Worm (Caenorhabditis elegans) whole organism, L2 larva: ENCODE results near the gene srt-64.

Experiments
- ZK546.5 ChIP-seq: sonication (generic microtip); optimal IDR thresholded peaks from 2 replicates; lab custom pipeline; 2017; ENCODE audit warnings: missing biosample characterization, missing genetic modification characterization
- alr-1 ChIP-seq: fragments of 150-350 bp; optimal IDR thresholded peaks from 2 replicates; lab custom pipeline; 2014; ENCODE audit warnings: missing biosample characterization, missing genetic modification characterization
- ceh-16 ChIP-seq: fragments of 150-350 bp; optimal IDR thresholded peaks from 2 replicates; lab custom pipeline; 2014; ENCODE audit warnings: missing biosample characterization, missing genetic modification characterization
- elt-1 ChIP-seq: fragments of 150-350 bp; optimal IDR thresholded peaks from 2 replicates; lab custom pipeline; 2014; ENCODE audit warnings: missing biosample characterization, missing genetic modification characterization
- fos-1 ChIP-seq: fragments of 150-350 bp; optimal IDR thresholded peaks from 2 replicates; lab custom pipeline; 2014; ENCODE audit warnings: missing biosample characterization, missing genetic modification characterization
- lin-11 ChIP-seq: fragments of 150-350 bp; sonication (generic microtip); optimal IDR thresholded peaks from 2 replicates; lab custom pipeline; 2014; ENCODE audit warnings: missing biosample characterization, missing genetic modification characterization, inconsistent platforms, mixed read lengths
- lin-39 ChIP-seq: fragments of 150-350 bp; optimal IDR thresholded peaks from 2 replicates; lab custom pipeline; 2014; ENCODE audit warnings: missing biosample characterization, missing genetic modification reagents, missing genetic modification characterization
- lsy-2 ChIP-seq, 2 experiments: fragments of 150-350 bp in 1 of 2; sonication (generic microtip) in 1 of 2; optimal IDR thresholded peaks; 2 replicates each; lab custom pipeline; 2014 to 2017; ENCODE audit warnings: missing biosample characterization in 2 of 2, missing genetic modification characterization in 2 of 2
- mbf-1 ChIP-seq: sonication (generic microtip); optimal IDR thresholded peaks from 2 replicates; lab custom pipeline; 2017; ENCODE audit warnings: missing biosample characterization, missing genetic modification characterization
- mdl-1 ChIP-seq, 2 experiments: fragments of 150-350 bp in 1 of 2; sonication (generic microtip) in 1 of 2; optimal IDR thresholded peaks; 2 replicates each; lab custom pipeline; 2017; ENCODE audit warnings: missing biosample characterization in 2 of 2, missing genetic modification characterization in 2 of 2
- nhr-11 ChIP-seq: fragments of 150-350 bp; optimal IDR thresholded peaks from 2 replicates; lab custom pipeline; 2014; ENCODE audit warnings: missing biosample characterization, missing genetic modification characterization
- nhr-23 ChIP-seq: fragments of 150-350 bp; optimal IDR thresholded peaks from 2 replicates; lab custom pipeline; 2014; ENCODE audit warnings: missing biosample characterization, missing genetic modification reagents, missing genetic modification characterization
- nhr-25 ChIP-seq: fragments of 150-350 bp; sonication (generic microtip); optimal IDR thresholded peaks from 3 replicates; lab custom pipeline; 2014; ENCODE audit warnings: missing biosample characterization, missing genetic modification characterization
- peb-1 ChIP-seq: fragments of 150-350 bp; optimal IDR thresholded peaks from 2 replicates; lab custom pipeline; 2014; ENCODE audit warnings: missing biosample characterization, missing genetic modification characterization
- sem-4 ChIP-seq: fragments of 150-350 bp; optimal IDR thresholded peaks from 2 replicates; lab custom pipeline; 2014; ENCODE audit warnings: missing biosample characterization, missing genetic modification reagents, missing genetic modification characterization
- sma-3 ChIP-seq: sonication (generic microtip); optimal IDR thresholded peaks from 2 replicates; lab custom pipeline; 2016; ENCODE audit warnings: missing genetic modification reagents, missing genetic modification characterization, missing compliant biosample characterization
- sma-9 ChIP-seq, 2 experiments: fragments of 150-350 bp in 1 of 2; sonication (generic microtip) in 1 of 2; optimal IDR thresholded peaks; 2 replicates each; lab custom pipeline; 2014 to 2016; ENCODE audit warnings: missing genetic modification characterization in 2 of 2, mild to moderate bottlenecking in 1 of 2, missing biosample characterization in 1 of 2, missing compliant biosample characterization in 1 of 2, missing genetic modification reagents in 1 of 2, moderate library complexity in 1 of 2
- snpc-4 ChIP-seq: fragments of 150-350 bp; optimal IDR thresholded peaks from 2 replicates; lab custom pipeline; 2014; ENCODE audit warnings: missing biosample characterization, missing genetic modification characterization
- unc-55 ChIP-seq: fragments of 150-350 bp; sonication (generic microtip); optimal IDR thresholded peaks from 3 replicates; lab custom pipeline; 2014; ENCODE audit warnings: missing biosample characterization, missing genetic modification reagents, missing genetic modification characterization
- unc-62 ChIP-seq: fragments of 150-350 bp; optimal IDR thresholded peaks from 2 replicates; lab custom pipeline; 2014; ENCODE audit warnings: missing biosample characterization, missing genetic modification reagents, missing genetic modification characterization
- zag-1 ChIP-seq: fragments of 150-350 bp; optimal IDR thresholded peaks from 2 replicates; lab custom pipeline; 2014; ENCODE audit warnings: missing biosample characterization, missing genetic modification characterization

Gene srt-64

ce11 chrV:5131380-5131779 lies 38.1 kb downstream of the srt-64 start (continued):
- TF ChIP-seq sma-3 (GFP tag; lab: Kevin White, UChicago) (no peak), lsy-2 (tag; optimal IDR thresholded peaks at IDR 0.05; lab: Kevin White, UChicago) (peak in 1 of 2 experiments; percentile 23), unc-62 (GFP tag; lab: Kevin White, UChicago) (no peak), nhr-11 (tag; lab: Kevin White, UChicago) (no peak), ZK546.5 (tag; lab: Kevin White, UChicago) (no peak), zag-1 (no peak), snpc-4 (tag; lab: Kevin White, UChicago) (peak; percentile 18), sma-9 (GFP tag; optimal IDR thresholded peaks at IDR 0.05; lab: Kevin White, UChicago) (no peak), sma-9 (tag; optimal IDR thresholded peaks at IDR 0.05; lab: Kevin White, UChicago) (no peak)

ce11 chrV:5130018-5130417 lies 39.5 kb downstream of the srt-64 start, which contains the start of gene F14F9.8:
Gene F14F9.8, plus strand, starts transcription at chrV:5130318.
- TF ChIP-seq alr-1 (tag; lab: Kevin White, UChicago) (no peak), snpc-4 (tag; lab: Kevin White, UChicago) (no peak)

ce11 chrV:5126793-5127192 lies 42.7 kb downstream of the srt-64 start, which contains the start of gene F14F9.5:
Gene F14F9.5, plus strand, starts transcription at chrV:5127093.
- TF ChIP-seq sem-4 (no peak), nhr-25 (tag; lab: Kevin White, UChicago) (no peak), unc-55 (GFP tag; lab: Kevin White, UChicago) (no peak), elt-1 (tag; lab: Kevin White, UChicago) (no peak), ceh-16 (tag; lab: Kevin White, UChicago) (no peak)

- no peak for TF ChIP-seq mbf-1 (tag; lab: Kevin White, UChicago)
- TF ChIP-seq nhr-23 (tag; lab: Kevin White, UChicago): no peak
- TF ChIP-seq snpc-4 (tag; lab: Kevin White, UChicago): no peak
- peak; percentile 80 for TF ChIP-seq fos-1
- no peak for TF ChIP-seq ceh-16 (tag; lab: Kevin White, UChicago)
- TF ChIP-seq sma-9 (GFP tag; optimal IDR thresholded peaks at IDR 0.05; lab: Kevin White, UChicago): no peak
- TF ChIP-seq sma-9 (tag; optimal IDR thresholded peaks at IDR 0.05; lab: Kevin White, UChicago): no peak
- TF ChIP-seq lin-39 (tag; lab: Kevin White, UChicago): no peak
- no peak for TF ChIP-seq lin-11 (tag; lab: Kevin White, UChicago)
Observed at ce11 chrV:5119679-5120078, 49.8 kb downstream of the srt-64 start, which contains the start of gene sid-1. Gene sid-1, plus strand, starts transcription at chrV:5119970.

- TF ChIP-seq peb-1 (no peak), mdl-1 (tag; optimal IDR thresholded peaks at IDR 0.05; lab: Kevin White, UChicago) (no peak)
Observed at ce11 chrV:5119109-5119508, 50.4 kb downstream of the srt-64 start, which contains the start of gene C04F5.9. Gene C04F5.9, minus strand, starts transcription at chrV:5119209.
